Worm (Caenorhabditis elegans) whole organism, L3 larva: ENCODE data around the gene C24H12.4.
A peak's percentile ranks its signal among the peaks of the same experiment; 100 is the strongest.

Source experiments
- ZK546.5 ChIP-seq: sonication (generic microtip); optimal IDR thresholded peaks from 2 replicates; lab custom pipeline; 2017; ENCODE audit warnings: missing biosample characterization, missing genetic modification characterization
- aly-2 ChIP-seq: fragments of 150-350 bp; optimal IDR thresholded peaks from 2 replicates; lab custom pipeline; 2014; ENCODE audit warnings: missing biosample characterization, missing genetic modification characterization
- ceh-16 ChIP-seq: sonication (generic microtip); optimal IDR thresholded peaks from 2 replicates; lab custom pipeline; 2017; ENCODE audit warnings: missing biosample characterization, missing genetic modification characterization
- ceh-82 ChIP-seq: fragments of 150-350 bp; optimal IDR thresholded peaks from 2 replicates; lab custom pipeline; 2014; ENCODE audit warnings: missing biosample characterization, missing genetic modification characterization
- egl-27 ChIP-seq: sonication (generic microtip); optimal IDR thresholded peaks from 4 replicates; lab custom pipeline; 2017; ENCODE audit warnings: missing biosample characterization, missing genetic modification reagents, missing genetic modification characterization
- egl-5 ChIP-seq: fragments of 150-350 bp; optimal IDR thresholded peaks from 2 replicates; lab custom pipeline; 2017; ENCODE audit warnings: missing biosample characterization, missing genetic modification reagents, missing genetic modification characterization, inconsistent platforms
- elt-1 ChIP-seq: fragments of 150-350 bp; optimal IDR thresholded peaks from 2 replicates; lab custom pipeline; 2014; ENCODE audit warnings: missing biosample characterization, missing genetic modification characterization
- elt-2 ChIP-seq: sonication (generic microtip); optimal IDR thresholded peaks from 2 replicates; lab custom pipeline; 2016; ENCODE audit warnings: missing genetic modification reagents, mild to moderate bottlenecking, missing genetic modification characterization, missing compliant biosample characterization
- elt-3 ChIP-seq, 3 experiments: fragments of 150-350 bp in 1 of 3; sonication (generic microtip) in 2 of 3; optimal IDR thresholded peaks; 2 replicates in 2 of 3; 4 replicates in 1 of 3; lab custom pipeline; 2014 to 2017; ENCODE audit warnings: missing biosample characterization in 3 of 3, missing genetic modification characterization in 3 of 3
- fkh-10 ChIP-seq: sonication (generic microtip); optimal IDR thresholded peaks from 2 replicates; lab custom pipeline; 2017; ENCODE audit warnings: missing biosample characterization, missing genetic modification reagents, missing genetic modification characterization
- fkh-2 ChIP-seq: fragments of 150-350 bp; optimal IDR thresholded peaks from 2 replicates; lab custom pipeline; 2014; ENCODE audit warnings: missing biosample characterization, missing genetic modification reagents, missing genetic modification characterization
- hmg-11 ChIP-seq: sonication (generic microtip); optimal IDR thresholded peaks from 2 replicates; lab custom pipeline; 2016; ENCODE audit warnings: missing genetic modification characterization, missing compliant biosample characterization
- jun-1 ChIP-seq: fragments of 150-350 bp; optimal IDR thresholded peaks from 2 replicates; lab custom pipeline; 2014; ENCODE audit warnings: missing biosample characterization, missing genetic modification reagents, missing genetic modification characterization
- lin-15B ChIP-seq: fragments of 150-350 bp; optimal IDR thresholded peaks from 2 replicates; lab custom pipeline; 2014; ENCODE audit warnings: missing biosample characterization, missing genetic modification characterization
- lin-39 ChIP-seq: fragments of 150-350 bp; optimal IDR thresholded peaks from 2 replicates; lab custom pipeline; 2018; ENCODE audit warnings: missing biosample characterization, missing genetic modification reagents, missing genetic modification characterization
- lsy-12 ChIP-seq: sonication (generic microtip); optimal IDR thresholded peaks from 2 replicates; lab custom pipeline; 2016; ENCODE audit warnings: mild to moderate bottlenecking, missing genetic modification characterization, missing compliant biosample characterization
- nfya-1 ChIP-seq: sonication (generic microtip); optimal IDR thresholded peaks from 2 replicates; lab custom pipeline; 2017; ENCODE audit warnings: missing genetic modification characterization, mild to moderate bottlenecking, missing compliant biosample characterization, antibody characterized with exemption, moderate library complexity; ENCODE audit not compliant: insufficient read depth
- nhr-11 ChIP-seq: fragments of 150-350 bp; optimal IDR thresholded peaks from 2 replicates; lab custom pipeline; 2014; ENCODE audit warnings: missing biosample characterization, missing genetic modification characterization
- nhr-23 ChIP-seq: fragments of 150-350 bp; optimal IDR thresholded peaks from 2 replicates; lab custom pipeline; 2014; ENCODE audit warnings: missing biosample characterization, missing genetic modification reagents, missing genetic modification characterization
- nhr-237 ChIP-seq: fragments of 150-350 bp; optimal IDR thresholded peaks from 2 replicates; lab custom pipeline; 2014; ENCODE audit warnings: missing biosample characterization, missing genetic modification characterization
- nhr-25 ChIP-seq: sonication (generic microtip); optimal IDR thresholded peaks from 2 replicates; lab custom pipeline; 2017; ENCODE audit warnings: missing biosample characterization, missing genetic modification characterization
- nhr-28 ChIP-seq: fragments of 150-350 bp; optimal IDR thresholded peaks from 2 replicates; lab custom pipeline; 2014; ENCODE audit warnings: missing biosample characterization, missing genetic modification characterization
- nhr-43 ChIP-seq: sonication (generic microtip); optimal IDR thresholded peaks from 2 replicates; lab custom pipeline; 2016; ENCODE audit warnings: mild to moderate bottlenecking, missing genetic modification characterization, missing compliant biosample characterization; ENCODE audit not compliant: poor library complexity, severe bottlenecking
- nhr-77 ChIP-seq: fragments of 150-350 bp; optimal IDR thresholded peaks from 2 replicates; lab custom pipeline; 2014; ENCODE audit warnings: missing biosample characterization, missing genetic modification characterization
- pha-4 ChIP-seq: fragments of 150-350 bp; optimal IDR thresholded peaks from 2 replicates; lab custom pipeline; 2014; ENCODE audit warnings: missing biosample characterization, missing genetic modification reagents, missing genetic modification characterization
- pqm-1 ChIP-seq: fragments of 150-350 bp; optimal IDR thresholded peaks from 2 replicates; lab custom pipeline; 2017; ENCODE audit warnings: missing biosample characterization, missing genetic modification characterization, inconsistent platforms
- unc-62 ChIP-seq: fragments of 150-350 bp; sonication (generic microtip); optimal IDR thresholded peaks from 4 replicates; lab custom pipeline; 2014; ENCODE audit warnings: missing biosample characterization, missing genetic modification reagents, missing genetic modification characterization
- zag-1 ChIP-seq: fragments of 150-350 bp; optimal IDR thresholded peaks from 2 replicates; lab custom pipeline; 2014; ENCODE audit warnings: missing biosample characterization, missing genetic modification characterization
- ztf-11 ChIP-seq: fragments of 150-350 bp; optimal IDR thresholded peaks from 2 replicates; lab custom pipeline; 2014; ENCODE audit warnings: missing biosample characterization, missing genetic modification characterization

Gene C24H12.4

ce11 chrII:385258-385657, 25.8 kb upstream of the C24H12.4 start, which contains the start of gene C03H5.5:
C03H5.5 (minus strand) TSS chrII:385358.
- no peak for TF ChIP-seq zag-1

- TF ChIP-seq hmg-11, result peak; percentile 45
- peak; percentile 65 for TF ChIP-seq lin-15B
- TF ChIP-seq nfya-1, result peak; percentile 53
- no peak for TF ChIP-seq unc-62 (GFP tag; lab: Kevin White, UChicago)
- peak; percentile 25 for TF ChIP-seq nhr-23 (tag; lab: Kevin White, UChicago)
Measured at ce11 chrII:385957-386356, 25.1 kb upstream of the C24H12.4 start, which contains the start of gene C03H5.3. C03H5.3 (plus strand) TSS chrII:386088.

- TF ChIP-seq nhr-11 (no peak), ceh-16 (no peak), ztf-11 (no peak), nhr-28 (tag; lab: Kevin White, UChicago) (no peak), elt-2 (tag; lab: Kevin White, UChicago) (peak; percentile 12)
- TF ChIP-seq, all 47 proteins: peak for 1
Measured at ce11 chrII:387844-388355, 23.1 kb upstream of the C24H12.4 start.

ce11 chrII:388533-388932, 22.5 kb upstream of the C24H12.4 start, which contains the start of gene nstp-4:
nstp-4 (plus strand) TSS chrII:388833.
- TF ChIP-seq fkh-10 (GFP tag; lab: Kevin White, UChicago) (no peak), hmg-11 (no peak)

- TF ChIP-seq unc-62 (GFP tag; lab: Kevin White, UChicago) (no peak), ceh-82 (no peak), egl-5 (tag; lab: Kevin White, UChicago) (no peak), egl-27 (no peak)
Measured at ce11 chrII:399321-399720, 11.7 kb upstream of the C24H12.4 start, which contains the start of gene C03H5.6. C03H5.6 (minus strand) TSS chrII:399421.

ce11 chrII:400167-400566, 10.9 kb upstream of the C24H12.4 start:
- TF ChIP-seq egl-5 (tag; lab: Kevin White, UChicago) (peak; percentile 1), lin-39 (tag; lab: Kevin White, UChicago) (peak; percentile 41), pha-4 (tag; lab: Kevin White, UChicago) (no peak), fkh-10 (GFP tag; lab: Kevin White, UChicago) (no peak), nhr-237 (tag; lab: Kevin White, UChicago) (no peak), aly-2 (tag; lab: Kevin White, UChicago) (no peak), lin-15B (no peak), hmg-11 (no peak)
- TF ChIP-seq, all 47 proteins: peak for 2

- TF ChIP-seq fkh-10 (GFP tag; lab: Kevin White, UChicago) (peak; percentile 46), lsy-12 (no peak), lin-39 (tag; lab: Kevin White, UChicago) (peak; percentile 20), lin-15B (peak; percentile 8), elt-2 (tag; lab: Kevin White, UChicago) (no peak), nhr-77 (tag; lab: Kevin White, UChicago) (no peak), nfya-1 (peak; percentile 57), hmg-11 (peak; percentile 77), egl-27 (no peak)
Measured at ce11 chrII:401211-401610, 9.8 kb upstream of the C24H12.4 start.

- peak; percentile 43 for TF ChIP-seq pqm-1 (tag; lab: Kevin White, UChicago)
- no peak for TF ChIP-seq fkh-2 (tag; lab: Kevin White, UChicago)
- TF ChIP-seq elt-2 (tag; lab: Kevin White, UChicago), result peak; percentile 62
Measured at ce11 chrII:402435-402834, 8.6 kb upstream of the C24H12.4 start, which contains the start of gene clec-10. clec-10 (plus strand) TSS chrII:402678.

- TF ChIP-seq zag-1 (no peak), nhr-25 (tag; lab: Kevin White, UChicago) (no peak), elt-3 (tag; optimal IDR thresholded peaks at IDR 0.05; lab: Kevin White, UChicago) (no peak), nhr-43 (tag; lab: Kevin White, UChicago) (no peak), elt-1 (tag; lab: Kevin White, UChicago) (no peak), ZK546.5 (tag; lab: Kevin White, UChicago) (no peak), hmg-11 (no peak), jun-1 (no peak), nhr-28 (tag; lab: Kevin White, UChicago) (no peak), fkh-10 (GFP tag; lab: Kevin White, UChicago) (no peak), lsy-12 (no peak), elt-2 (tag; lab: Kevin White, UChicago) (no peak)
Measured at ce11 chrII:418782-419181, 7.8 kb downstream of the C24H12.4 start, which contains the start of gene C24H12.6. C24H12.6 (minus strand) TSS chrII:418882.
